Worm (Caenorhabditis elegans): Measurements from ENCODE around the gene nlp-45.
A peak's percentile ranks its signal among the peaks of the same experiment; 100 is the strongest.

The nlp-45 gene

DNA sequence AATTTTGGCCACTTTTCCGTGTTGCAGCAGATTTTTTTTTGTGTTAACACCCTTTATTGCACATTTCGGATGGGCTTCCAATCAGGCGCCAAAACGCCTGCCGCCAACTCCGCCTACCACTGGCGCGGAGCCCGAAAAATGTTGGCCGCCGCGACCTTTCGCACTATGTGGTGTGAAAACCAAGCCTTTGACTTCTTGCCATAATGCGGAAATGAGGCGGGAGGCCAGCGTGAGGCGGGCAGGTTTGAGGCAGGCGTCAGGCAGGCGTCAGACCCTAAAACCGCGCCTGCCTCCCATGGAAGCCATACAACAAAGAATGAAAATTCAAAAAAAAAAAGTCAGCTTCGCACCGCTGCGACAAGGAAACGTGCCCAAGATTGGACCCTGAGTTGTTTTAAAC, 21.3 kb downstream of the nlp-45 start:
- no peak for TF ChIP-seq skn-1 (tag; optimal IDR thresholded peaks at IDR 0.05)
- no peak for TF ChIP-seq lin-11 (tag; optimal IDR thresholded peaks at IDR 0.05)
- no peak for TF ChIP-seq zag-1 (tag; optimal IDR thresholded peaks at IDR 0.05)
- TF ChIP-seq unc-39 (tag; optimal IDR thresholded peaks at IDR 0.05) = no peak
- no peak for TF ChIP-seq dmd-4 (tag; optimal IDR thresholded peaks at IDR 0.05)
- TF ChIP-seq ama-1 (optimal IDR thresholded peaks at IDR 0.05) = no peak
- TF ChIP-seq fos-1 (tag; optimal IDR thresholded peaks at IDR 0.05) = no peak
- no peak for TF ChIP-seq nhr-21 (tag; optimal IDR thresholded peaks at IDR 0.05)
- TF ChIP-seq ztf-4 (tag; optimal IDR thresholded peaks at IDR 0.05) = no peak

DNA sequence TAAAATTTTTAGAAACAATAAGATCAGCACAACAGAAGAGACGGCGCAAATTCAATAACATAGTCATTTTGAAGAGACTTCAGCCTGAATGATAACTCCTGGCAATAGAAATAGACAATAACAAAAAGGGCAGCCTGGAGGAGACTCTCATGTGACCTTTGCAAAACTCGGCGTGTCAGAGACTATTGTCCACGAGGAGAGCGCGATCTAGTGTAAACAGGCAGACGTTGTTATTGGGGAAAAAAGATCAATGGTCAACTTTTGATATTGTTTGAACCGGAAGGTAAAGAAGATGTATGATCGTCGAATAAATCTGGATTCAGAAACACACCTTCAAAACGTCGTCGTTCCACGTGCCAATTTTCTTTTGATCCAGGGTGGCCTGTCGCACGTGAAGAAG, 21.9 kb downstream of the nlp-45 start:
- TF ChIP-seq F13H6.1 (tag; optimal IDR thresholded peaks at IDR 0.05) = peak; percentile 2
- TF ChIP-seq sma-9 (GFP tag; optimal IDR thresholded peaks at IDR 0.05) = peak; percentile 66
- TF ChIP-seq sma-9 (tag; optimal IDR thresholded peaks at IDR 0.05) = no peak
- TF ChIP-seq nhr-129 (tag; optimal IDR thresholded peaks at IDR 0.05) = peak; percentile 86
- peak; percentile 12 for TF ChIP-seq gmeb-1 (tag; optimal IDR thresholded peaks at IDR 0.05)
- peak; percentile 23 for TF ChIP-seq sma-3 (GFP tag; optimal IDR thresholded peaks at IDR 0.05)
- no peak for TF ChIP-seq crh-2 (tag; optimal IDR thresholded peaks at IDR 0.05)

ce11 chrX:2304496-2304895, 33.6 kb downstream of the nlp-45 start:
- TF ChIP-seq nhr-6 (tag; optimal IDR thresholded peaks at IDR 0.05) (no peak), unc-39 (tag; optimal IDR thresholded peaks at IDR 0.05) (no peak), ztf-11 (tag; optimal IDR thresholded peaks at IDR 0.05) (no peak), elt-3 (tag; optimal IDR thresholded peaks at IDR 0.05) (no peak), fos-1 (tag; optimal IDR thresholded peaks at IDR 0.05) (no peak), mab-5 (tag; optimal IDR thresholded peaks at IDR 0.05) (no peak), snpc-4 (tag; optimal IDR thresholded peaks at IDR 0.05) (no peak), crh-2 (tag; optimal IDR thresholded peaks at IDR 0.05) (no peak), gmeb-1 (tag; optimal IDR thresholded peaks at IDR 0.05) (no peak), lin-11 (tag; optimal IDR thresholded peaks at IDR 0.05) (no peak), ztf-4 (tag; optimal IDR thresholded peaks at IDR 0.05) (no peak), peb-1 (tag; optimal IDR thresholded peaks at IDR 0.05) (no peak)

DNA sequence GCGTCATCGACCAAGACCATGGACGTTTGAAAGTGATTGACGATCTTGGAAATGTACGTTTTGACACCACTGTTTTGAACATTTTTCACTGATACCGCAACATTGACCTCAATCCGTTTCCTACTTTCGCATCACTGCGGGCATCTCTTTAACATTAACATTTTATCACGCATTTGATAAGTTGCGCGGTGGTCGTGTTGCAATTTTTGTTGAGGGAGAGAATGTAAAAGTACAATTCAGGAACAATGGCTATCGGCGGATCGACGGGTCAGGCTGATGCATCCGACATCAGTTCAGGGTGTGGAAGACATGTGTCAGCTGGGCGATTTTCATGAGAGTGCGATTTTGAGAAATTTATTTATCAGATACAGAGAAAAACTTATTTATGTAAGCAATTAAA, 34.9 kb downstream of the nlp-45 start:
- no peak for TF ChIP-seq nhr-129 (tag; optimal IDR thresholded peaks at IDR 0.05)
- TF ChIP-seq nhr-21 (tag; optimal IDR thresholded peaks at IDR 0.05) = peak; percentile 55
- TF ChIP-seq R02D3.7 (tag; optimal IDR thresholded peaks at IDR 0.05) = no peak
- no peak for TF ChIP-seq nhr-10 (tag; optimal IDR thresholded peaks at IDR 0.05)
- no peak for TF ChIP-seq nhr-11 (tag; optimal IDR thresholded peaks at IDR 0.05)
- no peak for TF ChIP-seq sem-4 (tag; optimal IDR thresholded peaks at IDR 0.05)

DNA sequence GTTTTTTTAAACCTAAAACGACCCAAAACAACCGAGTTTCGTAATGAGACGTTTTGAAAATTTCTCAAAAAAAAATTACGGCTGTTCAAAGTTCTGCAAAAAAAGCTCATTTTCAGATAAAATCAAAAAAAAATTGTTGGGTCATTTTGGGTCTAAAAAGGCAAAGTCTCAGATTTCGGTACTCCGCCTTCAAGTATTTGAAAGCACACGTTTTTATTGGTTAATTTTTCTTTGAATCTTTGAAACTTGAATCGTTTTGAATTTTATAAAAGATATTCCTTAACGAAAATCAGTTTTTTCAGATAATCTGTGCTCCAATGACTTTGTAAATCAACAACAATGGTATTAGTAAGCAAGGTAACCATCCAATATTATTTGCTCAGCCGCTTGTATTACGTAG, 35.3 kb downstream of the nlp-45 start, which contains the start of gene hum-6:
hum-6 (plus strand) TSS at position 301 of the 400 bp plus-strand sequence.
- TF ChIP-seq zag-1 (tag; optimal IDR thresholded peaks at IDR 0.05) (no peak), lsy-2 (tag; optimal IDR thresholded peaks at IDR 0.05) (no peak), nhr-11 (tag; optimal IDR thresholded peaks at IDR 0.05) (no peak), ceh-16 (tag; optimal IDR thresholded peaks at IDR 0.05) (no peak), mbf-1 (tag; optimal IDR thresholded peaks at IDR 0.05) (no peak), nhr-6 (tag; optimal IDR thresholded peaks at IDR 0.05) (no peak), lin-39 (tag; optimal IDR thresholded peaks at IDR 0.05) (no peak), fos-1 (tag; optimal IDR thresholded peaks at IDR 0.05) (no peak), aly-2 (tag; optimal IDR thresholded peaks at IDR 0.05) (no peak), ceh-82 (tag; optimal IDR thresholded peaks at IDR 0.05) (no peak), nhr-25 (tag; optimal IDR thresholded peaks at IDR 0.05) (no peak), crh-2 (tag; optimal IDR thresholded peaks at IDR 0.05) (no peak), snpc-4 (tag; optimal IDR thresholded peaks at IDR 0.05) (no peak), unc-55 (GFP tag; optimal IDR thresholded peaks at IDR 0.05) (no peak), nhr-237 (tag; optimal IDR thresholded peaks at IDR 0.05) (no peak), ztf-11 (tag; optimal IDR thresholded peaks at IDR 0.05) (no peak), nhr-77 (tag; optimal IDR thresholded peaks at IDR 0.05) (no peak), lin-11 (tag; optimal IDR thresholded peaks at IDR 0.05) (no peak), unc-62 (GFP tag; optimal IDR thresholded peaks at IDR 0.05) (no peak)

All from whole organism, L2 larva.